Comparison of ENCODE assay signal across 1 fruit fly cellular context in the genomic region with DNA sequence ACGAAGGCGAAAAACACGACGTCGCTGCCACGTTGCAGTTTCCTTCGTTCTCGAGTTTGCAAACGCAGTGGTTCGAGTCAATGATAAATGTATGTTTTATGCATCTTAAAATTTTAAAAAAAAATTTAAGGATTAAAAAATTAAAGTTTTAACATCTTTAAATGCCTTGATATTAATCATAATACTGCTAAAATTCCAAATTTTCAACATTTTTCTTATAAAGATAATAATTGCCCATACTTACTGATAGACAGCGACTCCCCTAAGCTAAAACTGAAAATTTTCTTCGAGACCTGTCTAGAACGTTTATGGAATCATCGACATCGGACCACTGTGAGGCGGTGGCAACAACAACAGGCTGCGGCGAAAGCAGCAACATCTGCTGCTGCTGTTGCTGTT.
TF ChIP-seq lines count a peak whose summit lies in the region.

No protein-coding gene starts in this region.

TF ChIP-seq in whole organism, embryonic, 481 proteins besides CTCF, POLR2A, EP300 and RAD21 (continued from another document and continues in another):
- TF ChIP-seq tin (GFP tag; optimal IDR thresholded peaks at IDR 0.05; lab: Kevin White, UChicago) (peak; percentile 61), trh (GFP tag; optimal IDR thresholded peaks at IDR 0.05; lab: Kevin White, UChicago) (no peak), CG6689 (GFP tag; IDR thresholded peaks at IDR 0.05; lab: Robert Waterston, UW) (peak; percentile 57), crol (GFP tag; IDR thresholded peaks at IDR 0.05; lab: Robert Waterston, UW) (no peak), CG4424 (GFP tag; optimal IDR thresholded peaks at IDR 0.05; lab: Kevin White, UChicago) (peak; percentile 50), Sin3A (optimal IDR thresholded peaks at IDR 0.05; lab: Kevin White, UChicago) (no peak), Ptx1 (GFP tag; IDR thresholded peaks at IDR 0.05; lab: Robert Waterston, UW) (peak; percentile 70), zf30C (GFP tag; optimal IDR thresholded peaks at IDR 0.05; lab: Kevin White, UChicago) (no peak), inv (GFP tag; IDR thresholded peaks at IDR 0.05; lab: Robert Waterston, UW; ENCODE audit: partially characterized antibody) (no peak), CG3995 (GFP tag; optimal IDR thresholded peaks at IDR 0.05; lab: Kevin White, UChicago) (peak; percentile 23), Mrtf (GFP tag; IDR thresholded peaks at IDR 0.05; lab: Robert Waterston, UW) (peak; percentile 55; the same call in 1 of the 3 replicates), NFAT (GFP tag; IDR thresholded peaks at IDR 0.05; lab: Robert Waterston, UW) (peak; percentile 62; the same call in 1 of the 2 replicates), wek (GFP tag; optimal IDR thresholded peaks at IDR 0.05; lab: Kevin White, UChicago) (no peak), sob (GFP tag; IDR thresholded peaks at IDR 0.05; lab: Robert Waterston, UW) (peak; percentile 62), Ada2b (GFP tag; IDR thresholded peaks at IDR 0.05; lab: Robert Waterston, UW) (peak; percentile 75), CG18599 (GFP tag; optimal IDR thresholded peaks at IDR 0.05; lab: Kevin White, UChicago) (peak; percentile 91), tna (GFP tag; IDR thresholded peaks at IDR 0.05; lab: Robert Waterston, UW; ENCODE audit: partially characterized antibody) (no peak), CG17802 (tag; optimal IDR thresholded peaks at IDR 0.05; lab: Kevin White, UChicago) (no peak), dmrt11E (tag; optimal IDR thresholded peaks at IDR 0.05; lab: Kevin White, UChicago) (peak; percentile 18), hth (optimal IDR thresholded peaks at IDR 0.05; lab: Kevin White, UChicago) (no peak), vfl (GFP tag; optimal IDR thresholded peaks at IDR 0.05; lab: Kevin White, UChicago) (peak; percentile 46), sc (optimal IDR thresholded peaks at IDR 0.05; lab: Kevin White, UChicago) (no peak), sc (GFP tag; optimal IDR thresholded peaks at IDR 0.05; lab: Kevin White, UChicago) (no peak), CG3726 (GFP tag; IDR thresholded peaks at IDR 0.05; lab: Robert Waterston, UW) (no peak), tap (tag; optimal IDR thresholded peaks at IDR 0.05; lab: Kevin White, UChicago) (no peak), kah (GFP tag; optimal IDR thresholded peaks at IDR 0.05; lab: Kevin White, UChicago) (peak; percentile 36), CG6813 (GFP tag; optimal IDR thresholded peaks at IDR 0.05; lab: Kevin White, UChicago) (peak; percentile 50), wor (GFP tag; IDR thresholded peaks at IDR 0.05; lab: Robert Waterston, UW) (peak; percentile 40), CG34422 (GFP tag; IDR thresholded peaks at IDR 0.05; lab: Robert Waterston, UW) (no peak; the same call in 2 of the 3 replicates), Hmr (GFP tag; optimal IDR thresholded peaks at IDR 0.05; lab: Kevin White, UChicago) (peak; percentile 83), TFAM (GFP tag; optimal IDR thresholded peaks at IDR 0.05; lab: Kevin White, UChicago) (no peak), HHEX (GFP tag; optimal IDR thresholded peaks at IDR 0.05; lab: Kevin White, UChicago) (peak; percentile 75), wdn (GFP tag; IDR thresholded peaks at IDR 0.05; lab: Robert Waterston, UW) (peak; percentile 51; the same call in 1 of the 2 replicates), oc (tag; optimal IDR thresholded peaks at IDR 0.05; lab: Kevin White, UChicago) (no peak), CG12391 (tag; optimal IDR thresholded peaks at IDR 0.05; lab: Kevin White, UChicago) (peak; percentile 36), vnd (GFP tag; IDR thresholded peaks at IDR 0.05; lab: Robert Waterston, UW; ENCODE audit: partially characterized antibody) (no peak), CG16779 (GFP tag; IDR thresholded peaks at IDR 0.05; lab: Robert Waterston, UW) (no peak), CG11560 (tag; IDR thresholded peaks at IDR 0.05; lab: Robert Waterston, UW) (peak; percentile 38; the same call in 1 of the 3 replicates), ci (GFP tag; IDR thresholded peaks at IDR 0.05; lab: Robert Waterston, UW) (peak; percentile 49; the same call in 2 of the 3 replicates), vvl (GFP tag; IDR thresholded peaks at IDR 0.05; lab: Robert Waterston, UW) (peak; percentile 65), CG10321 (GFP tag; IDR thresholded peaks at IDR 0.05; lab: Robert Waterston, UW) (no peak), CG18262 (tag; optimal IDR thresholded peaks at IDR 0.05; lab: Kevin White, UChicago) (peak; percentile 83), gce (GFP tag; IDR thresholded peaks at IDR 0.05; lab: Robert Waterston, UW) (0 out of 3 replicates have a peak, but pooled peaks have one; percentile 36), CG4282 (GFP tag; optimal IDR thresholded peaks at IDR 0.05; lab: Kevin White, UChicago) (peak; percentile 53), CG1832 (GFP tag; optimal IDR thresholded peaks at IDR 0.05; lab: Kevin White, UChicago) (no peak), mirr (GFP tag; optimal IDR thresholded peaks at IDR 0.05; lab: Kevin White, UChicago) (no peak), CG10209 (GFP tag; optimal IDR thresholded peaks at IDR 0.05; lab: Kevin White, UChicago) (peak; percentile 73), jumu (GFP tag; optimal IDR thresholded peaks at IDR 0.05; lab: Kevin White, UChicago) (no peak), CG9609 (GFP tag; optimal IDR thresholded peaks at IDR 0.05; lab: Kevin White, UChicago) (no peak), CG6854 (GFP tag; optimal IDR thresholded peaks at IDR 0.05; lab: Kevin White, UChicago) (peak; percentile 73), CG7357 (GFP tag; IDR thresholded peaks at IDR 0.05; lab: Robert Waterston, UW) (peak; percentile 45), nmo (GFP tag; optimal IDR thresholded peaks at IDR 0.05; lab: Kevin White, UChicago) (peak; percentile 67), CG1603 (tag; optimal IDR thresholded peaks at IDR 0.05; lab: Kevin White, UChicago) (no peak), dysf (GFP tag; IDR thresholded peaks at IDR 0.05; lab: Robert Waterston, UW) (peak; percentile 84), CG8388 (GFP tag; optimal IDR thresholded peaks at IDR 0.05; lab: Kevin White, UChicago) (no peak), D19B (GFP tag; optimal IDR thresholded peaks at IDR 0.05; lab: Kevin White, UChicago) (peak; percentile 44), gt (GFP tag; IDR thresholded peaks at IDR 0.05; lab: Robert Waterston, UW) (no peak), Med (GFP tag; lab: Kevin White, UChicago) (peak; percentile 87), CG31365 (tag; optimal IDR thresholded peaks at IDR 0.05; lab: Kevin White, UChicago) (no peak), Hr3 (GFP tag; optimal IDR thresholded peaks at IDR 0.05; lab: Kevin White, UChicago) (peak; percentile 42), al (GFP tag; IDR thresholded peaks at IDR 0.05; lab: Robert Waterston, UW) (peak; percentile 51; the same call in 1 of the 2 replicates), lab (GFP tag; optimal IDR thresholded peaks at IDR 0.05; lab: Kevin White, UChicago) (peak; percentile 84), onecut (GFP tag; IDR thresholded peaks at IDR 0.05; lab: Robert Waterston, UW) (no peak), da (GFP tag; optimal IDR thresholded peaks at IDR 0.05; lab: Kevin White, UChicago) (no peak), HLH4C (GFP tag; IDR thresholded peaks at IDR 0.05; lab: Robert Waterston, UW; ENCODE audit: partially characterized antibody) (no peak), Xbp1 (GFP tag; optimal IDR thresholded peaks at IDR 0.05; lab: Kevin White, UChicago) (peak; percentile 46), her (GFP tag; optimal IDR thresholded peaks at IDR 0.05; lab: Kevin White, UChicago) (no peak), pho (GFP tag; optimal IDR thresholded peaks at IDR 0.05; lab: Kevin White, UChicago) (peak; percentile 49), sd (tag; optimal IDR thresholded peaks at IDR 0.05; lab: Kevin White, UChicago) (peak; percentile 27), Usf (GFP tag; optimal IDR thresholded peaks at IDR 0.05; lab: Kevin White, UChicago) (no peak), CG10267 (tag; optimal IDR thresholded peaks at IDR 0.05; lab: Kevin White, UChicago) (peak; percentile 72), cg (GFP tag; optimal IDR thresholded peaks at IDR 0.05; lab: Kevin White, UChicago) (no peak), CG9932 (GFP tag; IDR thresholded peaks at IDR 0.05; lab: Robert Waterston, UW) (peak; percentile 73), CG15011 (GFP tag; optimal IDR thresholded peaks at IDR 0.05; lab: Kevin White, UChicago) (peak; percentile 63), D19A (tag; optimal IDR thresholded peaks at IDR 0.05; lab: Kevin White, UChicago) (peak; percentile 68), pan (optimal IDR thresholded peaks at IDR 0.05; lab: Kevin White, UChicago) (no peak), pan (GFP tag; optimal IDR thresholded peaks at IDR 0.05 in 1 of 2, IDR thresholded peaks at IDR 0.05 in 1 of 2) (peak in 1 of 2 experiments; percentile 66), ERR (GFP tag; optimal IDR thresholded peaks at IDR 0.05; lab: Kevin White, UChicago) (peak; percentile 14), CG2875 (GFP tag; optimal IDR thresholded peaks at IDR 0.05; lab: Kevin White, UChicago) (peak; percentile 39), CG13287 (GFP tag; IDR thresholded peaks at IDR 0.05; lab: Robert Waterston, UW; ENCODE audit: partially characterized antibody) (no peak), stc (GFP tag; IDR thresholded peaks at IDR 0.05; lab: Robert Waterston, UW) (peak; percentile 42), az2 (GFP tag; optimal IDR thresholded peaks at IDR 0.05; lab: Kevin White, UChicago) (peak; percentile 44), lola (GFP tag; optimal IDR thresholded peaks at IDR 0.05; lab: Kevin White, UChicago) (peak in 1 of 3 experiments; percentile 57), CG1602 (GFP tag; optimal IDR thresholded peaks at IDR 0.05; lab: Kevin White, UChicago) (no peak), abd-A (tag; optimal IDR thresholded peaks at IDR 0.05; lab: Kevin White, UChicago) (no peak), Neu2 (GFP tag; optimal IDR thresholded peaks at IDR 0.05; lab: Kevin White, UChicago; ENCODE audit: borderline replicate concordance) (no peak), shn (GFP tag; optimal IDR thresholded peaks at IDR 0.05; lab: Kevin White, UChicago) (no peak), CG9215 (GFP tag; IDR thresholded peaks at IDR 0.05; lab: Robert Waterston, UW) (peak; percentile 64), CG10565 (GFP tag; optimal IDR thresholded peaks at IDR 0.05; lab: Kevin White, UChicago) (no peak), CG33557 (GFP tag; optimal IDR thresholded peaks at IDR 0.05; lab: Kevin White, UChicago) (no peak), kni (GFP tag; optimal IDR thresholded peaks at IDR 0.05; lab: Kevin White, UChicago) (no peak), ara (GFP tag; IDR thresholded peaks at IDR 0.05; lab: Robert Waterston, UW) (peak; percentile 57; the same call in 1 of the 2 replicates), ash1 (GFP tag; optimal IDR thresholded peaks at IDR 0.05; lab: Kevin White, UChicago) (no peak), CG14965 (GFP tag; optimal IDR thresholded peaks at IDR 0.05; lab: Kevin White, UChicago; ENCODE audit: borderline replicate concordance) (no peak), sr (GFP tag; IDR thresholded peaks at IDR 0.05; lab: Robert Waterston, UW) (no peak), HLHmδ (GFP tag; optimal IDR thresholded peaks at IDR 0.05; lab: Kevin White, UChicago) (no peak), sug (tag; optimal IDR thresholded peaks at IDR 0.05; lab: Kevin White, UChicago) (peak; percentile 50), schlank (tag; optimal IDR thresholded peaks at IDR 0.05; lab: Kevin White, UChicago) (peak; percentile 27), sens-2 (GFP tag; IDR thresholded peaks at IDR 0.05; lab: Robert Waterston, UW) (no peak), CG11085 (GFP tag; IDR thresholded peaks at IDR 0.05; lab: Robert Waterston, UW) (peak; percentile 80), CG1792 (GFP tag; optimal IDR thresholded peaks at IDR 0.05; lab: Kevin White, UChicago) (peak; percentile 39), so (GFP tag; IDR thresholded peaks at IDR 0.05; lab: Robert Waterston, UW) (peak; percentile 79), CG7928 (GFP tag; optimal IDR thresholded peaks at IDR 0.05; lab: Kevin White, UChicago) (peak; percentile 7), Poxn (GFP tag; IDR thresholded peaks at IDR 0.05; lab: Robert Waterston, UW) (no peak), CG7987 (GFP tag; optimal IDR thresholded peaks at IDR 0.05; lab: Kevin White, UChicago) (no peak), CG10462 (GFP tag; optimal IDR thresholded peaks at IDR 0.05; lab: Kevin White, UChicago) (no peak), gro (GFP tag; optimal IDR thresholded peaks at IDR 0.05; lab: Kevin White, UChicago) (peak; percentile 56), zen (tag; optimal IDR thresholded peaks at IDR 0.05; lab: Kevin White, UChicago) (no peak), HmgD (GFP tag; optimal IDR thresholded peaks at IDR 0.05; lab: Kevin White, UChicago) (no peak), CG9437 (GFP tag; optimal IDR thresholded peaks at IDR 0.05; lab: Kevin White, UChicago) (peak; percentile 34), grn (GFP tag; optimal IDR thresholded peaks at IDR 0.05; lab: Kevin White, UChicago) (no peak), CG12104 (GFP tag; optimal IDR thresholded peaks at IDR 0.05; lab: Kevin White, UChicago) (no peak), Dref (GFP tag; IDR thresholded peaks at IDR 0.05; lab: Robert Waterston, UW) (no peak), GATAe (GFP tag; conservative IDR thresholded peaks at IDR 0.05; lab: Robert Waterston, UW) (no peak), toy (GFP tag; IDR thresholded peaks at IDR 0.05; lab: Robert Waterston, UW) (no peak), PHDP (tag; optimal IDR thresholded peaks at IDR 0.05; lab: Kevin White, UChicago) (peak; percentile 75), Bdp1 (GFP tag; optimal IDR thresholded peaks at IDR 0.05; lab: Kevin White, UChicago) (no peak), tio (GFP tag; optimal IDR thresholded peaks at IDR 0.05; lab: Kevin White, UChicago) (peak; percentile 37), kay (GFP tag; optimal IDR thresholded peaks at IDR 0.05; lab: Kevin White, UChicago) (peak; percentile 34), Eip74EF (GFP tag; optimal IDR thresholded peaks at IDR 0.05; lab: Kevin White, UChicago) (peak in 1 of 2 experiments; percentile 47), CG11723 (GFP tag; optimal IDR thresholded peaks at IDR 0.05; lab: Kevin White, UChicago) (peak; percentile 15), CG2120 (GFP tag; optimal IDR thresholded peaks at IDR 0.05; lab: Kevin White, UChicago) (peak; percentile 72), fru (optimal IDR thresholded peaks at IDR 0.05; lab: Kevin White, UChicago) (no peak), Optix (GFP tag; IDR thresholded peaks at IDR 0.05; lab: Robert Waterston, UW) (peak; percentile 55; the same call in 1 of the 3 replicates), CG11247 (GFP tag; IDR thresholded peaks at IDR 0.05; lab: Robert Waterston, UW) (peak; percentile 72), hb (GFP tag; IDR thresholded peaks at IDR 0.05; lab: Robert Waterston, UW; ENCODE audit: partially characterized antibody) (no peak), CG17912 (GFP tag; optimal IDR thresholded peaks at IDR 0.05; lab: Kevin White, UChicago) (no peak), CG8924 (tag; optimal IDR thresholded peaks at IDR 0.05; lab: Kevin White, UChicago) (peak; percentile 70), H15 (GFP tag; IDR thresholded peaks at IDR 0.05; lab: Robert Waterston, UW) (no peak)
